Fruit fly (Drosophila melanogaster): Measurements from ENCODE around the gene CG2225.
A peak's percentile ranks its signal among the peaks of the same experiment; 100 is the strongest.

Gene CG2225

DNA sequence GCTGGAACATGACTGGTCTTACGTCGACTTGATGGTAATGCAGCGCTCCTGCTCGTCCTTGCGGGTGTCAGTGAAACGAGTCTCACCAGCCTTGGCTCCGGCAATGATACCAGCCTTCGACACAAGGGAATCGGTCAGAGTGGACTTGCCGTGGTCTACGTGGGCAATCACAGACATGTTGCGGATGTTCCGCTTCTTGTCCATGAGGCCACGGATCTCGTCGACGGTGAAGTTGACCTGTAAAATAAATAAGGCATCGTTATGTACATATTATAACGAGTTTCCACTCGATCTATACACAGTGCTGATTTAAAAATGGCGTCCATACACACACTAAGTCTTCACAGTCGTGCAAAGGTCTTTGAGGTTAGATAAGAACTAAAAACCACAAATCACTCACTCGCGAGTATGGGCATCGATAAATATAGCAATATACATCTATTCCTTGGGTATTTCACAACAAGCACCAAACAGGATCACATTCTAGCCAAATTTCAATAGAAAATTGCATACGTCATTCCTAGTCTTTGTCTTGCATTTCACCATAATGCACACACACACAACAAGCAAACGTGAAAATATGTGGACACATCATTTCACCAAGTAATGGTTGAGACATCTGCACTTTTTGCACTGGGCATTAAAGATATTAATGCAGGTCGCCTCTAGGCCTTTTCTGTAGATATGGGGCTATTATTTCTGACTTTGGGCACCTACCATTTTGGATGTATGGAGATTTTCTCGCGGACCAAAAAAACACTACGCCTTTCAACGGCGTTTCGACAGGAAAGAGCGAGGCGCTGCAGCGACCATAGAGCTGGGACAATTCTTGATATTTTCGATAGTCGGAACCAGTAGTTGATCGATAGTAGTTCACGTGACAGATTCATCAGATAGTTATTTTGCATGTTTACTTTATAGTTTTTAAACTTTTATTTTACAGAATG is 4.3 kb upstream of the CG2225 start, which contains the start of gene eEF2 (continued):
- TF ChIP-seq CrebB (tag; optimal IDR thresholded peaks at IDR 0.05) (peak; percentile 85), CG1602 (GFP tag; optimal IDR thresholded peaks at IDR 0.05) (peak; percentile 24), CG16779 (GFP tag; IDR thresholded peaks at IDR 0.05) (peak; percentile 63; the same call in 1 of the 2 replicates), bcd (GFP tag; optimal IDR thresholded peaks at IDR 0.05) (peak; percentile 77), Optix (GFP tag; IDR thresholded peaks at IDR 0.05) (no peak; the same call in 2 of the 3 replicates), Drgx (GFP tag; IDR thresholded peaks at IDR 0.05) (peak; percentile 23; the same call in 1 of the 2 replicates), Fer1 (GFP tag; optimal IDR thresholded peaks at IDR 0.05) (peak; percentile 83), tx (GFP tag; optimal IDR thresholded peaks at IDR 0.05) (peak; percentile 57), grn (GFP tag; optimal IDR thresholded peaks at IDR 0.05) (no peak), CG32767 (GFP tag; IDR thresholded peaks at IDR 0.05) (no peak), CG7745 (tag; optimal IDR thresholded peaks at IDR 0.05) (peak; percentile 19), pb (GFP tag; optimal IDR thresholded peaks at IDR 0.05) (peak; percentile 44), CG18619 (GFP tag; optimal IDR thresholded peaks at IDR 0.05) (peak; percentile 86), twi (tag; optimal IDR thresholded peaks at IDR 0.05) (peak; percentile 36), CG5180 (GFP tag; optimal IDR thresholded peaks at IDR 0.05) (peak; percentile 64), CG11456 (GFP tag; IDR thresholded peaks at IDR 0.05) (peak; percentile 86), CG33213 (GFP tag; optimal IDR thresholded peaks at IDR 0.05) (peak; percentile 90), CG7271 (tag; optimal IDR thresholded peaks at IDR 0.05) (peak; percentile 78), CG6813 (GFP tag; optimal IDR thresholded peaks at IDR 0.05) (peak; percentile 81), CG17385 (GFP tag; optimal IDR thresholded peaks at IDR 0.05) (peak; percentile 82), CG15479 (GFP tag; optimal IDR thresholded peaks at IDR 0.05) (peak; percentile 46), HLH4C (GFP tag; IDR thresholded peaks at IDR 0.05; ENCODE audit: partially characterized antibody) (peak; percentile 87), fru (optimal IDR thresholded peaks at IDR 0.05) (no peak), inv (GFP tag; IDR thresholded peaks at IDR 0.05; ENCODE audit: partially characterized antibody) (peak; percentile 92), CG18011 (GFP tag; optimal IDR thresholded peaks at IDR 0.05) (peak; percentile 68), CG33557 (GFP tag; optimal IDR thresholded peaks at IDR 0.05) (peak; percentile 76), ERR (GFP tag; optimal IDR thresholded peaks at IDR 0.05) (peak; percentile 53), br (optimal IDR thresholded peaks at IDR 0.05) (no peak), CG6765 (GFP tag; optimal IDR thresholded peaks at IDR 0.05) (peak; percentile 83), CG31441 (GFP tag; IDR thresholded peaks at IDR 0.05) (peak; percentile 69), jing (GFP tag; optimal IDR thresholded peaks at IDR 0.05) (no peak), D19A (tag; optimal IDR thresholded peaks at IDR 0.05) (peak; percentile 16), Dbx (GFP tag; IDR thresholded peaks at IDR 0.05) (peak; percentile 83), zf30C (GFP tag; optimal IDR thresholded peaks at IDR 0.05) (peak; percentile 58), NK7.1 (GFP tag; optimal IDR thresholded peaks at IDR 0.05) (peak; percentile 54), CG6689 (GFP tag; IDR thresholded peaks at IDR 0.05) (peak; percentile 38; the same call in 1 of the 2 replicates), usp (GFP tag; optimal IDR thresholded peaks at IDR 0.05) (no peak), croc (GFP tag; conservative IDR thresholded peaks at IDR 0.05) (no peak), unc-4 (GFP tag; IDR thresholded peaks at IDR 0.05; ENCODE audit: partially characterized antibody) (peak; percentile 90), nau (GFP tag; optimal IDR thresholded peaks at IDR 0.05) (peak; percentile 81), ro (GFP tag; IDR thresholded peaks at IDR 0.05) (no peak), gcm2 (GFP tag; optimal IDR thresholded peaks at IDR 0.05) (peak; percentile 70), Lhr (GFP tag; optimal IDR thresholded peaks at IDR 0.05) (peak; percentile 80), gsb (GFP tag; IDR thresholded peaks at IDR 0.05) (0 out of 2 replicates have a peak, but pooled peaks have one; percentile 60), Opbp (GFP tag; IDR thresholded peaks at IDR 0.05; ENCODE audit: partially characterized antibody) (peak; percentile 97), ttk (GFP tag; IDR thresholded peaks at IDR 0.05) (no peak; the same call in 1 of the 2 replicates), CG3847 (GFP tag; IDR thresholded peaks at IDR 0.05) (peak; percentile 82), CG2875 (GFP tag; optimal IDR thresholded peaks at IDR 0.05) (peak; percentile 74), CG1024 (GFP tag; IDR thresholded peaks at IDR 0.05) (peak; percentile 71)

Data from whole organism, embryonic.